Worm (Caenorhabditis elegans) whole organism, L2 larva: ENCODE measurements around the gene egl-27.
A peak's percentile ranks its signal among the peaks of the same experiment; 100 is the strongest.

ENCODE experiments used
- C34F6.9 ChIP-seq: fragments of 150-350 bp; optimal IDR thresholded peaks from 2 replicates; lab custom pipeline; 2014; ENCODE audit warnings: missing biosample characterization, missing genetic modification characterization
- F13H6.1 ChIP-seq: sonication (generic microtip); optimal IDR thresholded peaks from 2 replicates; lab custom pipeline; 2016; ENCODE audit warnings: missing genetic modification characterization, missing compliant biosample characterization
- alr-1 ChIP-seq: fragments of 150-350 bp; optimal IDR thresholded peaks from 2 replicates; lab custom pipeline; 2014; ENCODE audit warnings: missing biosample characterization, missing genetic modification characterization
- blmp-1 ChIP-seq: sonication (generic microtip); optimal IDR thresholded peaks from 2 replicates; lab custom pipeline; 2017; ENCODE audit warnings: missing genetic modification characterization, mild to moderate bottlenecking, missing compliant biosample characterization, antibody characterized with exemption, moderate library complexity; ENCODE audit not compliant: insufficient read depth
- ceh-16 ChIP-seq: fragments of 150-350 bp; optimal IDR thresholded peaks from 2 replicates; lab custom pipeline; 2014; ENCODE audit warnings: missing biosample characterization, missing genetic modification characterization
- crh-2 ChIP-seq: sonication (generic microtip); optimal IDR thresholded peaks from 2 replicates; lab custom pipeline; 2017; ENCODE audit warnings: missing biosample characterization, missing genetic modification characterization
- dmd-4 ChIP-seq: sonication (generic microtip); optimal IDR thresholded peaks from 2 replicates; lab custom pipeline; 2017; ENCODE audit warnings: missing biosample characterization, missing genetic modification characterization
- egl-27 ChIP-seq: sonication (generic microtip); optimal IDR thresholded peaks from 3 replicates; lab custom pipeline; 2017; ENCODE audit warnings: missing biosample characterization, missing genetic modification reagents, missing genetic modification characterization
- elt-3 ChIP-seq: sonication (generic microtip); optimal IDR thresholded peaks from 2 replicates; lab custom pipeline; 2017; ENCODE audit warnings: missing biosample characterization, missing genetic modification characterization
- fos-1 ChIP-seq: fragments of 150-350 bp; optimal IDR thresholded peaks from 2 replicates; lab custom pipeline; 2014; ENCODE audit warnings: missing biosample characterization, missing genetic modification characterization
- gmeb-1 ChIP-seq: fragments of 150-350 bp; optimal IDR thresholded peaks from 2 replicates; lab custom pipeline; 2014; ENCODE audit warnings: missing biosample characterization, missing genetic modification characterization
- lin-39 ChIP-seq: fragments of 150-350 bp; optimal IDR thresholded peaks from 2 replicates; lab custom pipeline; 2014; ENCODE audit warnings: missing biosample characterization, missing genetic modification reagents, missing genetic modification characterization
- lsy-2 ChIP-seq, 2 experiments: fragments of 150-350 bp in 1 of 2; sonication (generic microtip) in 1 of 2; optimal IDR thresholded peaks; 2 replicates each; lab custom pipeline; 2014 to 2017; ENCODE audit warnings: missing biosample characterization in 2 of 2, missing genetic modification characterization in 2 of 2
- mab-5 ChIP-seq: fragments of 150-350 bp; optimal IDR thresholded peaks from 2 replicates; lab custom pipeline; 2014; ENCODE audit warnings: missing biosample characterization, missing genetic modification characterization
- mbf-1 ChIP-seq: sonication (generic microtip); optimal IDR thresholded peaks from 2 replicates; lab custom pipeline; 2017; ENCODE audit warnings: missing biosample characterization, missing genetic modification characterization
- nhr-11 ChIP-seq: fragments of 150-350 bp; optimal IDR thresholded peaks from 2 replicates; lab custom pipeline; 2014; ENCODE audit warnings: missing biosample characterization, missing genetic modification characterization
- nhr-129 ChIP-seq: fragments of 150-350 bp; optimal IDR thresholded peaks from 2 replicates; lab custom pipeline; 2014; ENCODE audit warnings: missing biosample characterization, missing genetic modification characterization
- nhr-21 ChIP-seq: fragments of 150-350 bp; optimal IDR thresholded peaks from 2 replicates; lab custom pipeline; 2014; ENCODE audit warnings: missing biosample characterization, missing genetic modification characterization
- nhr-23 ChIP-seq: fragments of 150-350 bp; optimal IDR thresholded peaks from 2 replicates; lab custom pipeline; 2014; ENCODE audit warnings: missing biosample characterization, missing genetic modification reagents, missing genetic modification characterization
- nhr-237 ChIP-seq: fragments of 150-350 bp; optimal IDR thresholded peaks from 2 replicates; lab custom pipeline; 2014; ENCODE audit warnings: missing biosample characterization, missing genetic modification characterization
- nhr-25 ChIP-seq: fragments of 150-350 bp; sonication (generic microtip); optimal IDR thresholded peaks from 3 replicates; lab custom pipeline; 2014; ENCODE audit warnings: missing biosample characterization, missing genetic modification characterization
- nhr-6 ChIP-seq: fragments of 150-350 bp; optimal IDR thresholded peaks from 2 replicates; lab custom pipeline; 2014; ENCODE audit warnings: missing biosample characterization, missing genetic modification characterization
- nhr-77 ChIP-seq: fragments of 150-350 bp; optimal IDR thresholded peaks from 2 replicates; lab custom pipeline; 2014; ENCODE audit warnings: missing biosample characterization, missing genetic modification characterization
- peb-1 ChIP-seq: fragments of 150-350 bp; optimal IDR thresholded peaks from 2 replicates; lab custom pipeline; 2014; ENCODE audit warnings: missing biosample characterization, missing genetic modification characterization
- sem-4 ChIP-seq: fragments of 150-350 bp; optimal IDR thresholded peaks from 2 replicates; lab custom pipeline; 2014; ENCODE audit warnings: missing biosample characterization, missing genetic modification reagents, missing genetic modification characterization
- skn-1 ChIP-seq: sonication (generic microtip); optimal IDR thresholded peaks from 2 replicates; lab custom pipeline; 2017; ENCODE audit warnings: missing biosample characterization, missing genetic modification characterization
- sma-3 ChIP-seq: sonication (generic microtip); optimal IDR thresholded peaks from 2 replicates; lab custom pipeline; 2016; ENCODE audit warnings: missing genetic modification reagents, missing genetic modification characterization, missing compliant biosample characterization
- sma-9 ChIP-seq, 2 experiments: fragments of 150-350 bp in 1 of 2; sonication (generic microtip) in 1 of 2; optimal IDR thresholded peaks; 2 replicates each; lab custom pipeline; 2014 to 2016; ENCODE audit warnings: missing genetic modification characterization in 2 of 2, mild to moderate bottlenecking in 1 of 2, missing biosample characterization in 1 of 2, missing compliant biosample characterization in 1 of 2, missing genetic modification reagents in 1 of 2, moderate library complexity in 1 of 2
- snpc-4 ChIP-seq: fragments of 150-350 bp; optimal IDR thresholded peaks from 2 replicates; lab custom pipeline; 2014; ENCODE audit warnings: missing biosample characterization, missing genetic modification characterization
- unc-55 ChIP-seq: fragments of 150-350 bp; sonication (generic microtip); optimal IDR thresholded peaks from 3 replicates; lab custom pipeline; 2014; ENCODE audit warnings: missing biosample characterization, missing genetic modification reagents, missing genetic modification characterization
- unc-62 ChIP-seq: fragments of 150-350 bp; optimal IDR thresholded peaks from 2 replicates; lab custom pipeline; 2014; ENCODE audit warnings: missing biosample characterization, missing genetic modification reagents, missing genetic modification characterization
- zag-1 ChIP-seq: fragments of 150-350 bp; optimal IDR thresholded peaks from 2 replicates; lab custom pipeline; 2014; ENCODE audit warnings: missing biosample characterization, missing genetic modification characterization
- ztf-1 ChIP-seq: fragments of 200-800 bp; sonication (Bioruptor generic); conservative IDR thresholded peaks from 2 replicates; pipeline ENCODE4 v1.3.6; 2022; ENCODE audit warnings: missing genetic modification characterization, missing compliant biosample characterization
- ztf-11 ChIP-seq: sonication (generic microtip); optimal IDR thresholded peaks from 2 replicates; lab custom pipeline; 2017; ENCODE audit warnings: missing biosample characterization, missing genetic modification characterization

The egl-27 gene

DNA sequence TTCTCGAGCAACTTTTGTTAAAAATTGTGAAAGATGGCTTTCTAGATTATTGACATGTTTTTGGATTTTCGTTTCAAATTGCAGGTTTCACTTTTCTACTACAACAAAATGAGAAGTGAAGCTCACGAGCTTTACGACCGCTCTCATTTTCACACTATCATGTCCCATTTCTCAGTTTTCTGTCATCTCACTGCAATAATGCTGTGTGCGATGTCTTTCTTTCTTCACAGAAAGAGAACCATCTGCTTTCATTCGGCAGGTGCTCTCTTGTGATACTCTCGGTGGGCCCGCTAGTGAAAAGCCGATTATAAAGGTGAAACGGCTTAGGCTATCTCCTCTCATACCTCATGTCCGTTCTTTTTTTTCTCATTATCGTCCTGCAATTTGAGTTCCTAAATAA, 8.4 kb downstream of the egl-27 start:
- TF ChIP-seq sem-4 (no peak), nhr-77 (tag; lab: Kevin White, UChicago) (no peak), nhr-23 (no peak), elt-3 (no peak), nhr-129 (tag; lab: Kevin White, UChicago) (peak; percentile 63)

DNA sequence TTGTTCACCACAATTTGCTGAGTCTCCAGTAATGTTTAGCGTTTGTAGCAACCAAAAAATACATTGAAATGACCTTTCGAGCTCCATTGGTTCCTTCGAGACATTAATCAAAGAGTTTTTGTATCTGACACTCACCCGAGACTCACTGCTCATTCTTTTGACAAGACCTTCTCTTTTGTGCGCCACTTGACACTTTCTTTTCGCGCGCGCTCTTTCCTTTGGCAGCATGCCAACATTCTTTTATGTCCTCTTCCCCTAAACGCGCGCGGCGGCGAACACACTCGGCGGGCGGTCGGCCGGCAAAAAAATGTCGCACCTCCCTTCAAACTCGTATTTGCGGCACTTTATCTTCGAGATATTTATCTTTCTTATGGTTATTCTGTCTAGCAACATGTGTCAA, 8.9 kb downstream of the egl-27 start:
- TF ChIP-seq skn-1 (tag; lab: Kevin White, UChicago) (no peak), sma-3 (GFP tag; lab: Kevin White, UChicago) (peak; percentile 8), mab-5 (tag; lab: Kevin White, UChicago) (peak; percentile 9), F13H6.1 (tag; lab: Kevin White, UChicago) (peak; percentile 54), peb-1 (tag; lab: Kevin White, UChicago) (no peak), nhr-25 (tag; lab: Kevin White, UChicago) (peak; percentile 6), sma-9 (GFP tag; optimal IDR thresholded peaks at IDR 0.05; lab: Kevin White, UChicago) (peak; percentile 47), sma-9 (tag; optimal IDR thresholded peaks at IDR 0.05; lab: Kevin White, UChicago) (no peak), egl-27 (peak; percentile 39)

DNA sequence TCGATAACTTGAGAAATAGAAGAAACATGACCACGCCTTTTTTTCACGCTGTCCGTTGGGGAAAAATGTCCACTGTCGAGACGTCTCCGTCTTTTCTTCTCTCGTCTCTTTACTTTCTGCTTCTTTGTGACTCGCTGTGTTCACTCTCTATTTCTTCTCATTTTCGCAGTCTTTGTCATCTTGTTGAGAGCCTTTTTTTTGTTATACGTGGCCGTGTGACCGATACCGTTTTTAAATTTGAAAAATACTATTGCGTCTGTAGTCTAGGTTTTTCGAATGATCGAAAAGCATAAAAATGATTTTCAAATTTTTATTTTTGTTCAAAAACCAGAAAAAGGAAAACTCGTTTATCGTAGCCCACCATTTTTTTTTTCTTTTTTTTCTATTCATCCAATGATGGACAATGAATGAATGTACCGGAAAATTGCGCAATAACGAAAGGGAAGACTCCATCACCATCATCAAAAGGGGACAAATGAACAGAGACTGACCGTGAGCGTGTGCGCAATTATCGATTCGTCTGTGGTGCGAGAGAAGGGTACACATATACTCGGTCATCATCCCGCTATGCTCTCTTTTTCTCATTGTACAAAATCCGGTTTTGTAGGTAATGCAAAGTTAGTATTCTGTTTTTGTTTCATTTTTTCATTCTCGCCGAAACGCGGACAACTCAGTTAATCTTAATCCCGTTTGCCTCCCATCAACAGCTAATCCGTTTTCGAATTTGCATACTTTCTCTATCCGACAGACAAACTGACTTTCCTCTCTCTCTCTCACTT, 9.6 kb downstream of the egl-27 start:
- no peak for TF ChIP-seq unc-62 (GFP tag; lab: Kevin White, UChicago)
- peak; percentile 5 for TF ChIP-seq sma-9 (GFP tag; optimal IDR thresholded peaks at IDR 0.05; lab: Kevin White, UChicago)
- no peak for TF ChIP-seq sma-9 (tag; optimal IDR thresholded peaks at IDR 0.05; lab: Kevin White, UChicago)
- TF ChIP-seq ztf-1 = no peak
- no peak for TF ChIP-seq nhr-77 (tag; lab: Kevin White, UChicago)
- TF ChIP-seq nhr-25 (tag; lab: Kevin White, UChicago) = no peak
- TF ChIP-seq nhr-129 (tag; lab: Kevin White, UChicago) = peak; percentile 24
- peak; percentile 20 for TF ChIP-seq crh-2 (tag; lab: Kevin White, UChicago)
- peak; percentile 30 for TF ChIP-seq C34F6.9
- TF ChIP-seq egl-27 = peak; percentile 47
- TF ChIP-seq elt-3 = no peak
- no peak for TF ChIP-seq nhr-237 (tag; lab: Kevin White, UChicago)
- no peak for TF ChIP-seq nhr-6 (tag; lab: Kevin White, UChicago)
- no peak for TF ChIP-seq dmd-4 (tag; lab: Kevin White, UChicago)
- no peak for TF ChIP-seq skn-1 (tag; lab: Kevin White, UChicago)
- TF ChIP-seq mbf-1 (tag; lab: Kevin White, UChicago) = no peak
- TF ChIP-seq unc-55 = peak; percentile 38
- TF ChIP-seq ceh-16 (tag; lab: Kevin White, UChicago) = no peak
- peak in 1 of 2 experiments; percentile 31 for TF ChIP-seq lsy-2 (tag; optimal IDR thresholded peaks at IDR 0.05; lab: Kevin White, UChicago)

DNA sequence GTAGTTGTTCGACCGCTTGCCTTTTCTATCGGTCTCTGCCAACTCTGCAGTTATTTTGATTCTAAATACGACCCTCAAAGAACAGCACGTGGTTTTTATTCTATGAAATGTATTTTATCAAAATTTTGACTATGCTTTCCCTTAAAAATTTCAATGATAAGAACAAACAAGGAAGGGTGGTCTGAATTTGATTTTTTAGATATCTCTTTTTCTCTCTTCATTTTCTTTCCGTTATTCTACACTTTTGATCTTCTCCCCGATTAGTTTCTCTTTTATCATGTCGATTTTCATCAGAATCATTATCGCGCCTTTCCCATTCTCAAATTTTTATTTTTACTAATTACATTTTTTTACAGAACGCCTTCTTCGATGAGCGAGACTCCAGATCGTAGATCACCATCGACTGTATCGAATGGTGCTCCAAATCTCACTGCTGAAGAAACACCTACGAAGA, 10.2 kb downstream of the egl-27 start:
- TF ChIP-seq nhr-21 (no peak), gmeb-1 (peak; percentile 18), blmp-1 (peak; percentile 42), nhr-25 (tag; lab: Kevin White, UChicago) (peak; percentile 3), fos-1 (peak; percentile 29), egl-27 (peak; percentile 74), C34F6.9 (peak; percentile 6), unc-55 (no peak), crh-2 (tag; lab: Kevin White, UChicago) (no peak), lsy-2 (tag; optimal IDR thresholded peaks at IDR 0.05; lab: Kevin White, UChicago) (peak in 1 of 2 experiments; percentile 18)
- TF ChIP-seq, all 48 proteins: peak for 7

DNA sequence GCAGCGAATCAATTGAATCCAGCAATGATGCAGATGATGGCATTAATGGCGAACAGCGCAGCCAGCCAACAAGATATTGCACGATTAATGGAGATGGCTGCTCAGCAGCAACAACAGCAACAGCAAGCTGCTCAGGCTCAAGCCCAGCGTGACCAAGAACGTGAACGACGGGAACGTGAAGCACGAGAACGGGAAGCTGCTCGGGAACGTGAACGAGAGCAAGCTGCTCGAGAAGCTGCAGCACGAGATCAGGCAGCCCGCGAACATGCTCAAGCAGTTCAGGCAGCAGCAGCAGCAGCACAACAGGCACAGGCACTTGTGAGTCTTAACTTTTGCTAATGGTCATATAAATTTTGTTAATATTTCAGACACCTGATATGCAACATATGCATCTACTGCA, 11.9 kb downstream of the egl-27 start:
- no peak for TF ChIP-seq mbf-1 (tag; lab: Kevin White, UChicago)
- no peak for TF ChIP-seq snpc-4 (tag; lab: Kevin White, UChicago)
- TF ChIP-seq zag-1 (tag; lab: Kevin White, UChicago) = no peak
- no peak for TF ChIP-seq alr-1 (tag; lab: Kevin White, UChicago)
- TF ChIP-seq nhr-237 (tag; lab: Kevin White, UChicago) = no peak
- no peak for TF ChIP-seq ztf-11 (tag; lab: Kevin White, UChicago)
- no peak for TF ChIP-seq lin-39 (tag; lab: Kevin White, UChicago)
- TF ChIP-seq nhr-11 (tag; lab: Kevin White, UChicago) = no peak
